Fruit fly (Drosophila melanogaster) whole organism, embryonic: ENCODE measurements around the gene U2af50.

Experiments used
- ATbp ChIP-seq: fragments of 200-800 bp; sonication (Bioruptor generic); optimal IDR thresholded peaks from 2 replicates; lab custom pipeline; 2017; ENCODE audit warnings: missing biosample characterization, mild to moderate bottlenecking, missing genetic modification characterization, missing genetic modification reagents
- Ada2b ChIP-seq: fragments of 200-800 bp; sonication (Bioruptor generic); IDR thresholded peaks from 2 replicates; pipeline ENCODE4 v1.3.6; 2022; ENCODE audit warnings: missing biosample characterization, missing genetic modification characterization
- CG10267 ChIP-seq: fragments of 200-800 bp; sonication (Bioruptor generic); optimal IDR thresholded peaks from 2 replicates; lab custom pipeline; 2018; ENCODE audit warnings: missing biosample characterization, mild to moderate bottlenecking, missing genetic modification characterization, moderate library complexity
- CG10321 ChIP-seq: fragments of 200-800 bp; sonication (Bioruptor generic); IDR thresholded peaks from 2 replicates; pipeline ENCODE4 v1.3.6; 2022; ENCODE audit warnings: missing biosample characterization, missing genetic modification characterization
- CG10431 ChIP-seq: fragments of 200-800 bp; sonication (Bioruptor generic); optimal IDR thresholded peaks from 3 replicates; lab custom pipeline; 2018; ENCODE audit warnings: missing biosample characterization, mild to moderate bottlenecking, missing genetic modification characterization
- CG10565 ChIP-seq: fragments of 200-800 bp; sonication (Bioruptor generic); optimal IDR thresholded peaks from 3 replicates; lab custom pipeline; 2016; ENCODE audit warnings: missing biosample characterization, mild to moderate bottlenecking, missing genetic modification characterization
- CG11093 ChIP-seq: fragments of 200-800 bp; sonication (Bioruptor generic); IDR thresholded peaks from 3 replicates; pipeline ENCODE4 v1.3.6; 2022; ENCODE audit warnings: missing biosample characterization, missing genetic modification characterization
- CG11398 ChIP-seq: fragments of 200-800 bp; sonication (Bioruptor generic); optimal IDR thresholded peaks from 2 replicates; lab custom pipeline; 2016; ENCODE audit warnings: missing biosample characterization, missing genetic modification characterization
- CG12659 ChIP-seq: fragments of 200-800 bp; sonication (Bioruptor generic); optimal IDR thresholded peaks from 3 replicates; lab custom pipeline; 2017; ENCODE audit warnings: mild to moderate bottlenecking, missing biosample characterization, missing genetic modification reagents, missing genetic modification characterization
- CG13287 ChIP-seq: fragments of 200-800 bp; sonication (Bioruptor generic); IDR thresholded peaks from 2 replicates; pipeline ENCODE4 v1.3.6; 2022; ENCODE audit warnings: missing biosample characterization, missing genetic modification characterization; ENCODE audit not compliant: partially characterized antibody
- CG14050 ChIP-seq: fragments of 200-800 bp; sonication (Bioruptor generic); IDR thresholded peaks from 3 replicates; pipeline ENCODE4 v1.3.6; 2022; ENCODE audit warnings: missing biosample characterization, missing genetic modification characterization
- CG14667 ChIP-seq: fragments of 200-800 bp; sonication (Bioruptor generic); IDR thresholded peaks from 2 replicates; pipeline ENCODE4 v1.3.6; 2022; ENCODE audit warnings: missing biosample characterization, missing genetic modification characterization
- CG14710 ChIP-seq: fragments of 200-800 bp; sonication (Bioruptor generic); optimal IDR thresholded peaks from 3 replicates; lab custom pipeline; 2019; ENCODE audit warnings: missing biosample characterization, mild to moderate bottlenecking, missing genetic modification characterization, moderate library complexity
- CG16813 ChIP-seq: fragments of 200-800 bp; sonication (Bioruptor generic); IDR thresholded peaks from 3 replicates; pipeline ENCODE4 v1.3.6; 2022; ENCODE audit warnings: missing biosample characterization, missing genetic modification characterization; ENCODE audit not compliant: partially characterized antibody
- CG30020 ChIP-seq: fragments of 200-800 bp; optimal IDR thresholded peaks from 2 replicates; lab custom pipeline; 2019; ENCODE audit warnings: missing biosample characterization, mild to moderate bottlenecking, missing genetic modification characterization, moderate library complexity
- CG30403 ChIP-seq: fragments of 200-800 bp; sonication (Bioruptor generic); optimal IDR thresholded peaks from 3 replicates; lab custom pipeline; 2016; ENCODE audit warnings: missing biosample characterization, missing genetic modification characterization
- CG30431 ChIP-seq: fragments of 200-800 bp; sonication (Bioruptor generic); optimal IDR thresholded peaks from 2 replicates; lab custom pipeline; 2017; ENCODE audit warnings: missing biosample characterization, missing genetic modification characterization
- CG31224 ChIP-seq: fragments of 200-800 bp; sonication (Bioruptor generic); IDR thresholded peaks from 2 replicates; pipeline ENCODE4 v1.3.6; 2022; ENCODE audit warnings: missing biosample characterization, missing genetic modification characterization
- CG33557 ChIP-seq: fragments of 200-800 bp; sonication (Bioruptor generic); optimal IDR thresholded peaks from 2 replicates; lab custom pipeline; 2019; ENCODE audit warnings: missing biosample characterization, mild to moderate bottlenecking, missing genetic modification characterization, moderate library complexity
- CG34422 ChIP-seq: fragments of 200-800 bp; sonication (Bioruptor generic); IDR thresholded peaks from 3 replicates; pipeline ENCODE4 v1.3.6; 2022; ENCODE audit warnings: missing biosample characterization, missing genetic modification characterization
- CG4404 ChIP-seq: fragments of 200-800 bp; sonication (Bioruptor generic); IDR thresholded peaks from 2 replicates; pipeline ENCODE4 v1.3.6; 2022; ENCODE audit warnings: missing biosample characterization, missing genetic modification characterization
- CG4707 ChIP-seq: fragments of 200-800 bp; sonication (Bioruptor generic); optimal IDR thresholded peaks from 2 replicates; lab custom pipeline; 2018; ENCODE audit warnings: missing biosample characterization, mild to moderate bottlenecking, missing genetic modification characterization, moderate library complexity
- CG6654 ChIP-seq: fragments of 200-800 bp; sonication (Bioruptor generic); optimal IDR thresholded peaks from 2 replicates; lab custom pipeline; 2017; ENCODE audit warnings: missing biosample characterization, mild to moderate bottlenecking, missing genetic modification characterization
- CG7963 ChIP-seq: fragments of 200-800 bp; sonication (Bioruptor generic); IDR thresholded peaks from 3 replicates; pipeline ENCODE4 v1.3.6; 2022; ENCODE audit warnings: missing biosample characterization, missing genetic modification characterization; ENCODE audit not compliant: partially characterized antibody
- CG8359 ChIP-seq: fragments of 200-800 bp; sonication (Bioruptor generic); optimal IDR thresholded peaks from 2 replicates; lab custom pipeline; 2017; ENCODE audit warnings: missing biosample characterization, mild to moderate bottlenecking, missing genetic modification characterization, borderline replicate concordance
- CG8388 ChIP-seq: fragments of 200-800 bp; sonication (Bioruptor generic); optimal IDR thresholded peaks from 2 replicates; lab custom pipeline; 2019; ENCODE audit warnings: missing biosample characterization, mild to moderate bottlenecking, missing genetic modification characterization, moderate library complexity
- CG9437 ChIP-seq: fragments of 200-800 bp; sonication (Bioruptor generic); optimal IDR thresholded peaks from 2 replicates; lab custom pipeline; 2018; ENCODE audit warnings: missing biosample characterization, mild to moderate bottlenecking, missing genetic modification characterization
- CHES-1-like ChIP-seq: fragments of 200-800 bp; sonication (Bioruptor generic); optimal IDR thresholded peaks from 2 replicates; lab custom pipeline; 2016; ENCODE audit warnings: missing biosample characterization, missing genetic modification characterization
- Deaf1 ChIP-seq: fragments of 200-800 bp; optimal IDR thresholded peaks from 3 replicates; lab custom pipeline; 2019; ENCODE audit warnings: missing biosample characterization, mild to moderate bottlenecking, missing genetic modification characterization, moderate library complexity
- Dref ChIP-seq: fragments of 200-800 bp; sonication (Bioruptor generic); IDR thresholded peaks from 2 replicates; pipeline ENCODE4 v1.3.6; 2022; ENCODE audit warnings: missing biosample characterization, missing genetic modification characterization
- HmgZ ChIP-seq: fragments of 200-800 bp; sonication (Bioruptor generic); optimal IDR thresholded peaks from 2 replicates; lab custom pipeline; 2018; ENCODE audit warnings: missing biosample characterization, mild to moderate bottlenecking, missing genetic modification characterization
- Opbp ChIP-seq: fragments of 200-800 bp; sonication (Bioruptor generic); IDR thresholded peaks from 3 replicates; pipeline ENCODE4 v1.3.6; 2022; ENCODE audit warnings: missing biosample characterization, missing genetic modification characterization; ENCODE audit not compliant: partially characterized antibody
- Sry-δ ChIP-seq: fragments of 200-800 bp; sonication (Bioruptor generic); optimal IDR thresholded peaks from 2 replicates; lab custom pipeline; 2016; ENCODE audit warnings: missing biosample characterization, missing genetic modification characterization
- Taf1 ChIP-seq: fragments of 200-800 bp; sonication (Bioruptor generic); IDR thresholded peaks from 2 replicates; pipeline ENCODE4 v1.3.6; 2022; ENCODE audit warnings: missing biosample characterization, missing genetic modification characterization
- lab ChIP-seq: fragments of 200-800 bp; sonication (Bioruptor generic); optimal IDR thresholded peaks from 3 replicates; lab custom pipeline; 2017; ENCODE audit warnings: missing biosample characterization, missing genetic modification characterization, mild to moderate bottlenecking, moderate library complexity, missing genetic modification reagents
- lilli ChIP-seq: fragments of 200-800 bp; sonication (Bioruptor generic); optimal IDR thresholded peaks from 3 replicates; lab custom pipeline; 2016; ENCODE audit warnings: missing biosample characterization, missing genetic modification characterization
- nau ChIP-seq: fragments of 200-800 bp; sonication (Bioruptor generic); optimal IDR thresholded peaks from 3 replicates; lab custom pipeline; 2017; ENCODE audit warnings: missing biosample characterization, mild to moderate bottlenecking, missing genetic modification characterization, missing genetic modification reagents
- nom ChIP-seq: fragments of 200-800 bp; sonication (Bioruptor generic); optimal IDR thresholded peaks from 2 replicates; lab custom pipeline; 2017; ENCODE audit warnings: missing biosample characterization, missing genetic modification characterization, mild to moderate bottlenecking, moderate library complexity, missing genetic modification reagents
- pnt ChIP-seq: fragments of 200-800 bp; sonication (Bioruptor generic); optimal IDR thresholded peaks from 3 replicates; lab custom pipeline; 2016; ENCODE audit warnings: missing biosample characterization, missing genetic modification characterization
- pros ChIP-seq: fragments of 200-800 bp; sonication (Bioruptor generic); optimal IDR thresholded peaks from 3 replicates; lab custom pipeline; 2019; ENCODE audit warnings: missing biosample characterization, mild to moderate bottlenecking, missing genetic modification characterization, moderate library complexity
- rib ChIP-seq: fragments of 200-800 bp; sonication (Bioruptor generic); IDR thresholded peaks from 2 replicates; pipeline ENCODE4 v1.3.6; 2022; ENCODE audit warnings: missing biosample characterization, missing genetic modification characterization
- row ChIP-seq: fragments of 200-800 bp; sonication (Bioruptor generic); IDR thresholded peaks from 3 replicates; pipeline ENCODE4 v1.3.6; 2022; ENCODE audit warnings: missing biosample characterization, missing genetic modification characterization
- salm ChIP-seq: fragments of 200-800 bp; sonication (Bioruptor generic); optimal IDR thresholded peaks from 2 replicates; lab custom pipeline; 2018; ENCODE audit warnings: missing biosample characterization, mild to moderate bottlenecking, missing genetic modification characterization
- shn ChIP-seq: fragments of 200-800 bp; sonication (Bioruptor generic); optimal IDR thresholded peaks from 3 replicates; lab custom pipeline; 2016; ENCODE audit warnings: missing biosample characterization, missing genetic modification characterization
- sima ChIP-seq: fragments of 200-800 bp; sonication (Bioruptor generic); optimal IDR thresholded peaks from 2 replicates; lab custom pipeline; 2016; ENCODE audit warnings: missing biosample characterization, missing genetic modification characterization
- sna ChIP-seq: fragments of 200-800 bp; sonication (Bioruptor generic); IDR thresholded peaks from 2 replicates; pipeline ENCODE4 v1.3.6; 2022; ENCODE audit warnings: missing biosample characterization, missing genetic modification characterization; ENCODE audit not compliant: partially characterized antibody
- stwl ChIP-seq: fragments of 200-800 bp; sonication (Bioruptor generic); optimal IDR thresholded peaks from 3 replicates; lab custom pipeline; 2018; ENCODE audit warnings: missing biosample characterization, mild to moderate bottlenecking, missing genetic modification characterization, moderate library complexity
- trem ChIP-seq: fragments of 200-800 bp; optimal IDR thresholded peaks from 3 replicates; lab custom pipeline; 2019; ENCODE audit warnings: missing biosample characterization, mild to moderate bottlenecking, missing genetic modification characterization, moderate library complexity
- z ChIP-seq: fragments of 200-800 bp; sonication (Bioruptor generic); IDR thresholded peaks from 3 replicates; pipeline ENCODE4 v1.3.6; 2022; ENCODE audit warnings: missing biosample characterization, missing genetic modification characterization
- zfh2 ChIP-seq: fragments of 200-800 bp; sonication (Bioruptor generic); optimal IDR thresholded peaks from 2 replicates; lab custom pipeline; 2016; ENCODE audit warnings: missing biosample characterization, missing genetic modification characterization

U2af50 gene

DNA sequence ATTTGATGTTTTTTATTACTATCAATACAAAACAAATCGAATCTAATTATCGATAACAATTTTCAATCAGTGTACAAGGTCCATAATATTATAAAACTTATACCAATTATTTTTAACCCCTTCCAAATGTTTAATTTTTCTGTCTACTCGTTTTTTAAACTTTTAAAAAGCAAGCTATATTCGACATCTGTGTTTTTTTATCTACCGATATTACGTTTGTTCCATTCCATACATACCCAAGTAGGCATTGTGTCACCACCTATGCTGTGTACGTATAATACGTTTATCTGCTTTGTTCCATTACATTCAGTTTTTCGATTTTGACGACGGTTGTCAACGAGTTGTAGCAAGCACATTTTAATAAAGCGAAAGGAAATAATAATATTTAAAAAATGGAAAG is 2.5 kb upstream of the U2af50 start, which contains the start of gene nonA (continued):
- TF ChIP-seq nau (GFP tag; lab: Kevin White, UChicago), result no peak
- peak; percentile 51 for TF ChIP-seq Sry-δ (GFP tag; lab: Kevin White, UChicago)
- no peak for TF ChIP-seq CHES-1-like (GFP tag; lab: Kevin White, UChicago)
- TF ChIP-seq HmgZ, result no peak
- TF ChIP-seq CG30403 (GFP tag; lab: Kevin White, UChicago), result no peak
- no peak for TF ChIP-seq Taf1 (GFP tag; lab: Robert Waterston, UW)
- TF ChIP-seq ATbp (GFP tag; lab: Kevin White, UChicago), result no peak
- TF ChIP-seq lab (GFP tag; lab: Kevin White, UChicago), result no peak
- TF ChIP-seq CG30431 (GFP tag; lab: Kevin White, UChicago), result no peak
- peak; percentile 60 for TF ChIP-seq CG14710
- TF ChIP-seq CG4404, result no peak
- TF ChIP-seq CG11398 (GFP tag; lab: Kevin White, UChicago), result no peak
- no peak for TF ChIP-seq Deaf1 (tag; lab: Kevin White, UChicago)
- TF ChIP-seq pnt (GFP tag; lab: Kevin White, UChicago), result no peak
- TF ChIP-seq nom (GFP tag; lab: Kevin White, UChicago), result peak; percentile 46
- TF ChIP-seq CG14667 (GFP tag; lab: Robert Waterston, UW), result peak; percentile 58; the same call in 1 of the 2 replicates
- 0 out of 3 replicates have a peak, but pooled peaks have one; percentile 9 for TF ChIP-seq Opbp (GFP tag; lab: Robert Waterston, UW)
- no peak for TF ChIP-seq lilli (GFP tag; lab: Kevin White, UChicago)
- TF ChIP-seq sna, result no peak
- TF ChIP-seq CG7963, result no peak
- TF ChIP-seq rib (GFP tag; lab: Robert Waterston, UW), result no peak
- no peak for TF ChIP-seq CG11093
- TF ChIP-seq trem, result peak; percentile 22
- TF ChIP-seq CG10321 (GFP tag; lab: Robert Waterston, UW), result no peak
- TF ChIP-seq salm (tag; lab: Kevin White, UChicago), result no peak
- no peak for TF ChIP-seq CG8388
- TF ChIP-seq CG12659, result peak; percentile 48
- TF ChIP-seq CG10431, result peak; percentile 12
- TF ChIP-seq CG6654 (GFP tag; lab: Kevin White, UChicago), result no peak
- TF ChIP-seq stwl (tag; lab: Kevin White, UChicago), result peak; percentile 9
- TF ChIP-seq CG9437 (GFP tag; lab: Kevin White, UChicago), result peak; percentile 42
- 0 out of 2 replicates have a peak, but pooled peaks have one; percentile 17 for TF ChIP-seq CG13287 (GFP tag; lab: Robert Waterston, UW)
- no peak for TF ChIP-seq CG8359 (GFP tag; lab: Kevin White, UChicago)
- no peak for TF ChIP-seq sima
- TF ChIP-seq Dref, result no peak; the same call in 1 of the 2 replicates
- TF ChIP-seq CG33557, result no peak
- TF ChIP-seq CG10267, result peak; percentile 13
- no peak for TF ChIP-seq Ada2b (GFP tag; lab: Robert Waterston, UW)
- no peak for TF ChIP-seq zfh2
- no peak; the same call in 2 of the 3 replicates for TF ChIP-seq CG16813
- TF ChIP-seq CG30020 (tag; lab: Kevin White, UChicago), result peak; percentile 99
- no peak for TF ChIP-seq CG31224 (GFP tag; lab: Robert Waterston, UW)
- TF ChIP-seq row (GFP tag; lab: Robert Waterston, UW), result peak; percentile 60; the same call in 1 of the 3 replicates
- no peak for TF ChIP-seq pros (GFP tag; lab: Kevin White, UChicago)
- no peak for TF ChIP-seq CG14050
- no peak for TF ChIP-seq CG10565 (GFP tag; lab: Kevin White, UChicago)
- TF ChIP-seq CG34422, result no peak
- no peak for TF ChIP-seq shn (GFP tag; lab: Kevin White, UChicago)
- no peak for TF ChIP-seq CG4707
- no peak for TF ChIP-seq z (GFP tag; lab: Robert Waterston, UW)
